Fruit fly (Drosophila melanogaster) whole organism, embryonic: Measurements from ENCODE around the gene CG6788.

Experiments used
- CG1233 ChIP-seq: fragments of 200-800 bp; sonication (Bioruptor generic); optimal IDR thresholded peaks from 4 replicates; lab custom pipeline; 2018; ENCODE audit warnings: missing biosample characterization, mild to moderate bottlenecking, missing genetic modification characterization
- CG12391 ChIP-seq: fragments of 200-800 bp; sonication (Bioruptor generic); optimal IDR thresholded peaks from 3 replicates; lab custom pipeline; 2018; ENCODE audit warnings: missing biosample characterization, mild to moderate bottlenecking, missing genetic modification characterization, moderate library complexity
- CG12659 ChIP-seq: fragments of 200-800 bp; sonication (Bioruptor generic); optimal IDR thresholded peaks from 3 replicates; lab custom pipeline; 2017; ENCODE audit warnings: mild to moderate bottlenecking, missing biosample characterization, missing genetic modification reagents, missing genetic modification characterization
- CG13624 ChIP-seq: fragments of 200-800 bp; sonication (Bioruptor generic); optimal IDR thresholded peaks from 2 replicates; lab custom pipeline; 2016; ENCODE audit warnings: missing biosample characterization, missing genetic modification characterization
- CG14667 ChIP-seq: fragments of 200-800 bp; sonication (Bioruptor generic); IDR thresholded peaks from 2 replicates; pipeline ENCODE4 v1.3.6; 2022; ENCODE audit warnings: missing biosample characterization, missing genetic modification characterization
- CG15011 ChIP-seq: fragments of 200-800 bp; sonication (Bioruptor generic); optimal IDR thresholded peaks from 3 replicates; lab custom pipeline; 2018; ENCODE audit warnings: missing biosample characterization, mild to moderate bottlenecking, missing genetic modification characterization
- CG17361 ChIP-seq: fragments of 200-800 bp; sonication (Bioruptor generic); IDR thresholded peaks from 3 replicates; pipeline ENCODE4 v1.3.6; 2022; ENCODE audit warnings: missing biosample characterization, missing genetic modification characterization
- CG18619 ChIP-seq: fragments of 200-800 bp; sonication (Bioruptor generic); optimal IDR thresholded peaks from 3 replicates; lab custom pipeline; 2017; ENCODE audit warnings: missing biosample characterization, mild to moderate bottlenecking, missing genetic modification characterization
- CG32767 ChIP-seq: fragments of 200-800 bp; sonication (Bioruptor generic); IDR thresholded peaks from 2 replicates; pipeline ENCODE4 v1.3.6; 2022; ENCODE audit warnings: missing biosample characterization, missing genetic modification characterization
- CG4282 ChIP-seq: fragments of 200-800 bp; sonication (Bioruptor generic); optimal IDR thresholded peaks from 2 replicates; lab custom pipeline; 2016; ENCODE audit warnings: missing biosample characterization, missing genetic modification characterization
- CG4730 ChIP-seq: fragments of 200-800 bp; sonication (Bioruptor generic); IDR thresholded peaks from 2 replicates; pipeline ENCODE4 v1.3.6; 2022; ENCODE audit warnings: missing biosample characterization, missing genetic modification characterization
- CG4820 ChIP-seq: fragments of 200-800 bp; sonication (Bioruptor generic); optimal IDR thresholded peaks from 3 replicates; lab custom pipeline; 2016; ENCODE audit warnings: missing biosample characterization, missing genetic modification characterization
- CG6689 ChIP-seq: fragments of 200-800 bp; sonication (Bioruptor generic); IDR thresholded peaks from 2 replicates; pipeline ENCODE4 v1.3.6; 2022; ENCODE audit warnings: missing biosample characterization, missing genetic modification characterization
- CG7556 ChIP-seq: fragments of 200-800 bp; sonication (Bioruptor generic); optimal IDR thresholded peaks from 2 replicates; lab custom pipeline; 2017; ENCODE audit warnings: missing biosample characterization, mild to moderate bottlenecking, missing genetic modification characterization
- CG7963 ChIP-seq: fragments of 200-800 bp; sonication (Bioruptor generic); IDR thresholded peaks from 3 replicates; pipeline ENCODE4 v1.3.6; 2022; ENCODE audit warnings: missing biosample characterization, missing genetic modification characterization; ENCODE audit not compliant: partially characterized antibody
- CG8388 ChIP-seq: fragments of 200-800 bp; sonication (Bioruptor generic); optimal IDR thresholded peaks from 2 replicates; lab custom pipeline; 2019; ENCODE audit warnings: missing biosample characterization, mild to moderate bottlenecking, missing genetic modification characterization, moderate library complexity
- CG8478 ChIP-seq: fragments of >200 bp; optimal IDR thresholded peaks from 2 replicates; lab custom pipeline; 2018
- CG9215 ChIP-seq: fragments of 200-800 bp; sonication (Bioruptor generic); IDR thresholded peaks from 2 replicates; pipeline ENCODE4 v1.3.6; 2022; ENCODE audit warnings: missing biosample characterization, missing genetic modification characterization
- CG9876 ChIP-seq: fragments of 200-800 bp; sonication (Bioruptor generic); optimal IDR thresholded peaks from 2 replicates; lab custom pipeline; 2016; ENCODE audit warnings: missing biosample characterization, missing genetic modification characterization
- Camta ChIP-seq: fragments of 200-800 bp; sonication (Bioruptor generic); optimal IDR thresholded peaks from 2 replicates; lab custom pipeline; 2016; ENCODE audit warnings: missing biosample characterization, missing genetic modification characterization
- Dfd ChIP-seq, 2 experiments: fragments of >200 bp; optimal IDR thresholded peaks; 2 replicates each; lab custom pipeline; 2017; ENCODE audit warnings: missing biosample characterization in 2 of 2, missing genetic modification characterization in 2 of 2
- Dip3 ChIP-seq: fragments of 200-800 bp; sonication (Bioruptor generic); optimal IDR thresholded peaks from 3 replicates; lab custom pipeline; 2016; ENCODE audit warnings: missing biosample characterization, missing genetic modification characterization
- Doc2 ChIP-seq: fragments of 200-800 bp; sonication (Bioruptor generic); IDR thresholded peaks from 2 replicates; pipeline ENCODE4 v1.3.6; 2022; ENCODE audit warnings: missing biosample characterization, missing genetic modification characterization
- E2f1 ChIP-seq: fragments of 200-800 bp; sonication (Bioruptor generic); IDR thresholded peaks from 2 replicates; pipeline ENCODE4 v1.3.6; 2022; ENCODE audit warnings: missing biosample characterization, missing genetic modification characterization
- HLH3B ChIP-seq: fragments of 200-800 bp; sonication (Bioruptor generic); IDR thresholded peaks from 2 replicates; pipeline ENCODE4 v1.3.6; 2022; ENCODE audit warnings: missing biosample characterization, missing genetic modification characterization
- Hr51 ChIP-seq, 2 experiments: fragments of 200-800 bp; sonication (Bioruptor generic); optimal IDR thresholded peaks; 2 replicates in 1 of 2; 3 replicates in 1 of 2; lab custom pipeline; 2016 to 2018; ENCODE audit warnings: missing biosample characterization in 2 of 2, missing genetic modification characterization in 2 of 2, mild to moderate bottlenecking in 1 of 2, moderate library complexity in 1 of 2
- Mad ChIP-seq: fragments of 200-800 bp; sonication (Bioruptor generic); optimal IDR thresholded peaks from 2 replicates; lab custom pipeline; 2016; ENCODE audit warnings: missing biosample characterization, missing genetic modification characterization
- NC2α ChIP-seq: fragments of 200-800 bp; sonication (Bioruptor generic); optimal IDR thresholded peaks from 2 replicates; lab custom pipeline; 2016; ENCODE audit warnings: missing biosample characterization, missing genetic modification characterization
- NFAT ChIP-seq: fragments of 200-800 bp; sonication (Bioruptor generic); IDR thresholded peaks from 2 replicates; pipeline ENCODE4 v1.3.6; 2022; ENCODE audit warnings: missing biosample characterization, missing genetic modification characterization
- NK7.1 ChIP-seq: fragments of 200-800 bp; sonication (Bioruptor generic); optimal IDR thresholded peaks from 3 replicates; lab custom pipeline; 2016; ENCODE audit warnings: missing biosample characterization, missing genetic modification characterization
- Opbp ChIP-seq: fragments of 200-800 bp; sonication (Bioruptor generic); IDR thresholded peaks from 3 replicates; pipeline ENCODE4 v1.3.6; 2022; ENCODE audit warnings: missing biosample characterization, missing genetic modification characterization; ENCODE audit not compliant: partially characterized antibody
- Optix ChIP-seq: fragments of 200-800 bp; sonication (Bioruptor generic); IDR thresholded peaks from 3 replicates; pipeline ENCODE4 v1.3.6; 2022; ENCODE audit warnings: missing biosample characterization, missing genetic modification characterization
- br ChIP-seq: fragments of >200 bp; optimal IDR thresholded peaks from 2 replicates; lab custom pipeline; 2017
- chn ChIP-seq: fragments of 200-800 bp; sonication (Bioruptor generic); optimal IDR thresholded peaks from 2 replicates; lab custom pipeline; 2016; ENCODE audit warnings: missing biosample characterization, missing genetic modification characterization
- eve ChIP-seq, 2 experiments: fragments of >200 bp; optimal IDR thresholded peaks; 2 replicates each; lab custom pipeline; 2017; ENCODE audit warnings: missing biosample characterization in 2 of 2, missing genetic modification characterization in 2 of 2
- fd64A ChIP-seq: fragments of 200-800 bp; sonication (Bioruptor generic); optimal IDR thresholded peaks from 3 replicates; lab custom pipeline; 2018; ENCODE audit warnings: missing biosample characterization, mild to moderate bottlenecking, missing genetic modification characterization
- her ChIP-seq: fragments of 200-800 bp; sonication (Bioruptor generic); optimal IDR thresholded peaks from 2 replicates; lab custom pipeline; 2016; ENCODE audit warnings: missing biosample characterization, missing genetic modification characterization
- jumu ChIP-seq: fragments of 200-800 bp; sonication (Bioruptor generic); optimal IDR thresholded peaks from 3 replicates; lab custom pipeline; 2016; ENCODE audit warnings: missing biosample characterization, missing genetic modification characterization
- p53 ChIP-seq: fragments of 200-800 bp; sonication (Bioruptor generic); optimal IDR thresholded peaks from 2 replicates; lab custom pipeline; 2016; ENCODE audit warnings: missing biosample characterization, missing genetic modification characterization
- pb ChIP-seq: fragments of 200-800 bp; sonication (Bioruptor generic); optimal IDR thresholded peaks from 3 replicates; lab custom pipeline; 2016; ENCODE audit warnings: missing biosample characterization, missing genetic modification characterization
- pum ChIP-seq: fragments of 200-800 bp; sonication (Bioruptor generic); optimal IDR thresholded peaks from 2 replicates; lab custom pipeline; 2016; ENCODE audit warnings: missing biosample characterization, missing genetic modification characterization
- seq ChIP-seq: fragments of 200-800 bp; sonication (Bioruptor generic); IDR thresholded peaks from 2 replicates; pipeline ENCODE4 v1.3.6; 2022; ENCODE audit warnings: missing biosample characterization, missing genetic modification characterization
- sim ChIP-seq: fragments of 200-800 bp; sonication (Bioruptor generic); IDR thresholded peaks from 2 replicates; pipeline ENCODE4 v1.3.6; 2022; ENCODE audit warnings: missing biosample characterization, missing genetic modification characterization
- stc ChIP-seq: fragments of 200-800 bp; sonication (Bioruptor generic); IDR thresholded peaks from 2 replicates; pipeline ENCODE4 v1.3.6; 2022; ENCODE audit warnings: missing biosample characterization, missing genetic modification characterization
- tll ChIP-seq, 2 experiments: fragments of 200-800 bp in 1 of 2; fragments of >200 bp in 1 of 2; sonication (Bioruptor generic) in 1 of 2; optimal IDR thresholded peaks; 2 replicates each; lab custom pipeline; 2017 to 2019; ENCODE audit warnings: missing biosample characterization in 2 of 2, missing genetic modification characterization in 2 of 2, mild to moderate bottlenecking in 1 of 2, moderate library complexity in 1 of 2
- usp ChIP-seq: fragments of >200 bp; optimal IDR thresholded peaks from 2 replicates; lab custom pipeline; 2017; ENCODE audit warnings: missing biosample characterization, missing genetic modification characterization
- vvl ChIP-seq: fragments of 200-800 bp; sonication (Bioruptor generic); IDR thresholded peaks from 2 replicates; pipeline ENCODE4 v1.3.6; 2022; ENCODE audit warnings: missing biosample characterization, missing genetic modification characterization

The CG6788 gene

dm6 chrX:17880269-17880889, 7.6 kb upstream of the CG6788 start (continued):
- peak; percentile 93 for TF ChIP-seq NK7.1 (GFP tag; lab: Kevin White, UChicago)

- TF ChIP-seq CG4730 = peak; percentile 30; the same call in 1 of the 2 replicates
- TF ChIP-seq Mad (GFP tag; lab: Kevin White, UChicago) = no peak
- TF ChIP-seq pum (GFP tag; lab: Kevin White, UChicago) = peak; percentile 19
- TF ChIP-seq sim (GFP tag; lab: Robert Waterston, UW) = no peak
- TF ChIP-seq CG4282 = no peak
- TF ChIP-seq HLH3B = peak; percentile 35; the same call in 1 of the 2 replicates
- no peak for TF ChIP-seq p53
- TF ChIP-seq jumu (GFP tag; lab: Kevin White, UChicago) = peak; percentile 28
- no peak for TF ChIP-seq CG1233
- no peak for TF ChIP-seq br (lab: Kevin White, UChicago)
- TF ChIP-seq E2f1 (GFP tag; lab: Robert Waterston, UW) = 0 out of 2 replicates have a peak, but pooled peaks have one; percentile 8
- peak; percentile 82 for TF ChIP-seq Dip3
- peak; percentile 52 for TF ChIP-seq CG9215 (GFP tag; lab: Robert Waterston, UW)
- TF ChIP-seq CG4820 = no peak
- peak; percentile 44; the same call in 2 of the 3 replicates for TF ChIP-seq CG17361 (GFP tag; lab: Robert Waterston, UW)
- TF ChIP-seq pb (GFP tag; lab: Kevin White, UChicago) = peak; percentile 2
- no peak for TF ChIP-seq CG8478
- TF ChIP-seq CG12391 (tag; lab: Kevin White, UChicago) = peak; percentile 29
- TF ChIP-seq fd64A (GFP tag; lab: Kevin White, UChicago) = no peak
- peak; percentile 48 for TF ChIP-seq CG12659 (GFP tag; lab: Kevin White, UChicago)
- no peak for TF ChIP-seq tll (GFP tag; optimal IDR thresholded peaks at IDR 0.05; lab: Kevin White, UChicago)
- no peak for TF ChIP-seq usp (GFP tag; lab: Kevin White, UChicago)
- TF ChIP-seq CG8388 (GFP tag; lab: Kevin White, UChicago) = no peak
- TF ChIP-seq Camta = peak; percentile 9
- TF ChIP-seq Dfd (GFP tag; optimal IDR thresholded peaks at IDR 0.05; lab: Kevin White, UChicago) = no peak
- TF ChIP-seq vvl = peak; percentile 66; the same call in 1 of the 2 replicates
- no peak for TF ChIP-seq CG7963 (GFP tag; lab: Robert Waterston, UW)
- no peak for TF ChIP-seq chn (GFP tag; lab: Kevin White, UChicago)
- peak; percentile 6 to 59 for TF ChIP-seq Hr51 (GFP tag; optimal IDR thresholded peaks at IDR 0.05; lab: Kevin White, UChicago)
- 0 out of 2 replicates have a peak, but pooled peaks have one; percentile 7 for TF ChIP-seq NFAT (GFP tag; lab: Robert Waterston, UW)
- TF ChIP-seq Opbp (GFP tag; lab: Robert Waterston, UW) = no peak
- peak; percentile 17; the same call in 1 of the 3 replicates for TF ChIP-seq Optix (GFP tag; lab: Robert Waterston, UW)
- TF ChIP-seq NC2α = no peak
- no peak for TF ChIP-seq CG14667 (GFP tag; lab: Robert Waterston, UW)
- peak; percentile 47; the same call in 1 of the 2 replicates for TF ChIP-seq seq (GFP tag; lab: Robert Waterston, UW)
- TF ChIP-seq eve (GFP tag; optimal IDR thresholded peaks at IDR 0.05; lab: Kevin White, UChicago) = peak in 1 of 2 experiments; percentile 83
- peak; percentile 57 for TF ChIP-seq CG13624 (GFP tag; lab: Kevin White, UChicago)
- TF ChIP-seq CG15011 (GFP tag; lab: Kevin White, UChicago) = no peak
- no peak for TF ChIP-seq CG32767 (GFP tag; lab: Robert Waterston, UW)
- TF ChIP-seq CG9876 = peak; percentile 34
- TF ChIP-seq CG6689 (GFP tag; lab: Robert Waterston, UW) = no peak
- peak; percentile 47; the same call in 1 of the 2 replicates for TF ChIP-seq stc (GFP tag; lab: Robert Waterston, UW)
- peak; percentile 16 for TF ChIP-seq CG18619 (GFP tag; lab: Kevin White, UChicago)
- TF ChIP-seq her (GFP tag; lab: Kevin White, UChicago) = peak; percentile 54
- peak; percentile 1 for TF ChIP-seq CG7556 (GFP tag; lab: Kevin White, UChicago)
- TF ChIP-seq Doc2 (GFP tag; lab: Robert Waterston, UW) = no peak
Observed at dm6 chrX:17881138-17882121, 6.5 kb upstream of the CG6788 start.
